Worm (Caenorhabditis elegans) whole organism, L4 larva: ENCODE data around the gene W06G6.20.
A peak's percentile ranks its signal among the peaks of the same experiment; 100 is the strongest.

Source experiments
- D1046.2 ChIP-seq: fragments of 200-800 bp; sonication (Bioruptor generic); IDR thresholded peaks from 2 replicates; pipeline ENCODE4 v1.3.6; 2022; ENCODE audit warnings: missing genetic modification characterization, missing compliant biosample characterization
- F37D6.2 ChIP-seq: sonication (generic microtip); optimal IDR thresholded peaks from 2 replicates; lab custom pipeline; 2016; ENCODE audit warnings: mild to moderate bottlenecking, missing genetic modification characterization, missing compliant biosample characterization
- F49E8.2 ChIP-seq: sonication (generic microtip); optimal IDR thresholded peaks from 2 replicates; lab custom pipeline; 2016; ENCODE audit warnings: missing compliant biosample characterization, mild to moderate bottlenecking, missing genetic modification characterization, borderline replicate concordance
- T26A8.4 ChIP-seq: fragments of 200-800 bp; sonication (Bioruptor generic); IDR thresholded peaks from 2 replicates; pipeline ENCODE4 v1.3.6; 2022; ENCODE audit warnings: missing genetic modification characterization, missing compliant biosample characterization
- Y105C5A.15 ChIP-seq: fragments of 200-800 bp; sonication (Bioruptor generic); IDR thresholded peaks from 2 replicates; pipeline ENCODE4 v1.3.6; 2022; ENCODE audit warnings: missing genetic modification characterization, missing compliant biosample characterization
- Y48G9A.11 ChIP-seq: fragments of 200-800 bp; sonication (Bioruptor generic); IDR thresholded peaks from 2 replicates; pipeline ENCODE4 v1.3.6; 2022; ENCODE audit warnings: missing genetic modification reagents, missing genetic modification characterization, missing compliant biosample characterization
- Y75B8A.6 ChIP-seq: fragments of 200-800 bp; sonication (Bioruptor generic); IDR thresholded peaks from 2 replicates; pipeline ENCODE4 v1.3.6; 2022; ENCODE audit warnings: missing genetic modification reagents, missing genetic modification characterization, missing compliant biosample characterization
- aha-1 ChIP-seq: fragments of 150-350 bp; peaks from one replicate; lab custom pipeline; 2014; ENCODE audit warnings: missing biosample characterization, missing genetic modification characterization
- ceh-20 ChIP-seq: fragments of 200-800 bp; sonication (Bioruptor generic); IDR thresholded peaks from 2 replicates; pipeline ENCODE4 v1.3.6; 2022; ENCODE audit warnings: missing genetic modification reagents, missing genetic modification characterization, missing compliant biosample characterization
- ceh-28 ChIP-seq: fragments of 150-350 bp; optimal IDR thresholded peaks from 2 replicates; lab custom pipeline; 2014; ENCODE audit warnings: missing biosample characterization, missing genetic modification reagents, missing genetic modification characterization
- ceh-82 ChIP-seq: sonication (generic microtip); optimal IDR thresholded peaks from 2 replicates; lab custom pipeline; 2017; ENCODE audit warnings: missing biosample characterization, missing genetic modification characterization
- ctbp-1 ChIP-seq: fragments of 200-800 bp; sonication (Bioruptor generic); IDR thresholded peaks from 2 replicates; pipeline ENCODE4 v1.3.6; 2022; ENCODE audit warnings: missing genetic modification reagents, missing genetic modification characterization, missing compliant biosample characterization
- daf-12 ChIP-seq: fragments of 150-350 bp; optimal IDR thresholded peaks from 2 replicates; lab custom pipeline; 2014; ENCODE audit warnings: missing biosample characterization, missing genetic modification reagents, missing genetic modification characterization
- daf-19 ChIP-seq: fragments of 200-800 bp; sonication (Bioruptor generic); conservative IDR thresholded peaks from 2 replicates; pipeline ENCODE4 v1.3.6; 2022; ENCODE audit warnings: missing genetic modification characterization, missing compliant biosample characterization
- daf-8 ChIP-seq: fragments of 200-800 bp; sonication (Bioruptor generic); IDR thresholded peaks from 2 replicates; pipeline ENCODE4 v1.3.6; 2022; ENCODE audit warnings: missing genetic modification characterization, missing compliant biosample characterization
- dmd-9 ChIP-seq: fragments of 200-800 bp; sonication (Bioruptor generic); IDR thresholded peaks from 2 replicates; pipeline ENCODE4 v1.3.6; 2022; ENCODE audit warnings: missing genetic modification reagents, missing genetic modification characterization, missing compliant biosample characterization
- egl-27 ChIP-seq: sonication (generic microtip); optimal IDR thresholded peaks from 3 replicates; lab custom pipeline; 2017; ENCODE audit warnings: missing biosample characterization, missing genetic modification reagents, missing genetic modification characterization
- fos-1 ChIP-seq: fragments of 150-350 bp; optimal IDR thresholded peaks from 2 replicates; lab custom pipeline; 2014; ENCODE audit warnings: missing biosample characterization, missing genetic modification characterization
- gei-8 ChIP-seq: fragments of 200-800 bp; sonication (Bioruptor generic); optimal IDR thresholded peaks from 2 replicates; lab custom pipeline; 2018; ENCODE audit warnings: mild to moderate bottlenecking, missing genetic modification characterization, missing compliant biosample characterization
- lin-13 ChIP-seq: fragments of 150-350 bp; optimal IDR thresholded peaks from 2 replicates; lab custom pipeline; 2014; ENCODE audit warnings: missing biosample characterization, missing genetic modification reagents, missing genetic modification characterization
- mdt-29 ChIP-seq: fragments of 200-800 bp; sonication (Bioruptor generic); IDR thresholded peaks from 2 replicates; pipeline ENCODE4 v1.3.6; 2022; ENCODE audit warnings: missing genetic modification reagents, missing genetic modification characterization, missing compliant biosample characterization
- mes-2 ChIP-seq: sonication (generic microtip); optimal IDR thresholded peaks from 2 replicates; lab custom pipeline; 2016; ENCODE audit warnings: missing genotype, mild to moderate bottlenecking, missing genetic modification characterization, missing compliant biosample characterization; ENCODE audit not compliant: poor library complexity, severe bottlenecking
- mxl-2 ChIP-seq: fragments of 200-800 bp; sonication (Bioruptor generic); conservative IDR thresholded peaks from 2 replicates; pipeline ENCODE4 v1.3.6; 2022; ENCODE audit warnings: missing genetic modification reagents, missing genetic modification characterization, missing compliant biosample characterization
- nhr-10 ChIP-seq: fragments of 150-350 bp; optimal IDR thresholded peaks from 2 replicates; lab custom pipeline; 2014; ENCODE audit warnings: missing biosample characterization, missing genetic modification characterization
- nhr-237 ChIP-seq: sonication (generic microtip); optimal IDR thresholded peaks from 2 replicates; lab custom pipeline; 2017; ENCODE audit warnings: missing biosample characterization, missing genetic modification characterization
- nhr-41 ChIP-seq: fragments of 200-800 bp; sonication (Bioruptor generic); IDR thresholded peaks from 2 replicates; pipeline ENCODE4 v1.3.6; 2022; ENCODE audit warnings: missing genetic modification reagents, missing genetic modification characterization, missing compliant biosample characterization
- nhr-42 ChIP-seq: fragments of 200-800 bp; sonication (Bioruptor generic); IDR thresholded peaks from 2 replicates; pipeline ENCODE4 v1.3.6; 2022; ENCODE audit warnings: missing genetic modification characterization, missing compliant biosample characterization
- nhr-6 ChIP-seq: fragments of 150-350 bp; optimal IDR thresholded peaks from 2 replicates; lab custom pipeline; 2014; ENCODE audit warnings: missing biosample characterization, missing genetic modification characterization
- pha-4 ChIP-seq, 2 experiments: fragments of 150-350 bp in 1 of 2; fragments of 200-800 bp in 1 of 2; sonication (Bioruptor generic) in 1 of 2; IDR thresholded peaks in 1 of 2; optimal IDR thresholded peaks in 1 of 2; 2 replicates each; pipeline versions ENCODE4 v1.3.6 to Lab custom; 2014 to 2022; ENCODE audit warnings: missing genetic modification characterization in 2 of 2, missing genetic modification reagents in 2 of 2, missing biosample characterization in 1 of 2, missing compliant biosample characterization in 1 of 2
- pqm-1 ChIP-seq: sonication (generic microtip); optimal IDR thresholded peaks from 2 replicates; lab custom pipeline; 2017; ENCODE audit warnings: missing biosample characterization, missing genetic modification characterization
- rbr-2 ChIP-seq: sonication (generic microtip); optimal IDR thresholded peaks from 2 replicates; lab custom pipeline; 2016; ENCODE audit warnings: missing genotype, missing genetic modification characterization, missing compliant biosample characterization
- sdz-12 ChIP-seq: fragments of 200-800 bp; sonication (Bioruptor generic); optimal IDR thresholded peaks from 2 replicates; lab custom pipeline; 2018; ENCODE audit warnings: mild to moderate bottlenecking, missing genetic modification characterization, missing compliant biosample characterization
- spr-3 ChIP-seq: fragments of 200-800 bp; sonication (Bioruptor generic); optimal IDR thresholded peaks from 2 replicates; lab custom pipeline; 2018; ENCODE audit warnings: mild to moderate bottlenecking, missing genetic modification characterization, missing compliant biosample characterization
- tag-97 ChIP-seq: fragments of 200-800 bp; sonication (Bioruptor generic); IDR thresholded peaks from 2 replicates; pipeline ENCODE4 v1.3.6; 2022; ENCODE audit warnings: missing genetic modification characterization, missing compliant biosample characterization
- unc-62 ChIP-seq, 3 experiments: fragments of 150-350 bp in 1 of 3; sonication (generic microtip); optimal IDR thresholded peaks in 2 of 3; peaks in 1 of 3; 1 replicate in 1 of 3; 2 replicates in 2 of 3; lab custom pipeline; 2014 to 2017; ENCODE audit warnings: missing biosample characterization in 3 of 3, missing genetic modification characterization in 3 of 3, missing genetic modification reagents in 3 of 3, missing genotype in 1 of 3
- vab-7 ChIP-seq: fragments of 200-800 bp; sonication (Bioruptor generic); IDR thresholded peaks from 2 replicates; pipeline ENCODE4 v1.3.6; 2022; ENCODE audit warnings: missing genetic modification reagents, missing genetic modification characterization, missing compliant biosample characterization
- zfp-2 ChIP-seq: sonication (generic microtip); optimal IDR thresholded peaks from 2 replicates; lab custom pipeline; 2016; ENCODE audit warnings: mild to moderate bottlenecking, missing genetic modification characterization, missing compliant biosample characterization
- zip-2 ChIP-seq: fragments of 150-350 bp; optimal IDR thresholded peaks from 2 replicates; lab custom pipeline; 2014; ENCODE audit warnings: missing biosample characterization, missing genetic modification characterization
- ztf-11 ChIP-seq: fragments of 150-350 bp; optimal IDR thresholded peaks from 2 replicates; lab custom pipeline; 2014; ENCODE audit warnings: missing biosample characterization, missing genetic modification characterization

Gene W06G6.20

ce11 chrV:16679237-16679636 is 31.1 kb upstream of the W06G6.20 start, which contains the start of gene srz-103:
TSS of gene srz-103 (minus strand) at chrV:16679337.
- no peak for TF ChIP-seq nhr-237 (tag; lab: Kevin White, UChicago)
- TF ChIP-seq daf-12 (tag; lab: Kevin White, UChicago), result no peak
- no peak for TF ChIP-seq pqm-1 (tag; lab: Kevin White, UChicago)
- no peak for TF ChIP-seq ctbp-1 (GFP tag; lab: Robert Waterston, UW)
- TF ChIP-seq Y105C5A.15 (GFP tag; lab: Robert Waterston, UW), result no peak
- no peak for TF ChIP-seq ceh-82 (tag; lab: Kevin White, UChicago)
- TF ChIP-seq ceh-28 (tag; lab: Kevin White, UChicago), result no peak
- no peak for TF ChIP-seq T26A8.4 (GFP tag; lab: Robert Waterston, UW)

- no peak for TF ChIP-seq ztf-11 (tag; lab: Kevin White, UChicago)
- TF ChIP-seq ceh-20, result no peak
- no peak for TF ChIP-seq daf-19
- no peak for TF ChIP-seq daf-8
- TF ChIP-seq nhr-42, result no peak
- TF ChIP-seq vab-7 (GFP tag; lab: Robert Waterston, UW), result no peak
- TF ChIP-seq zfp-2, result no peak
- no peak for TF ChIP-seq lin-13 (GFP tag; lab: Kevin White, UChicago)
- no peak for TF ChIP-seq F37D6.2 (tag; lab: Kevin White, UChicago)
- no peak for TF ChIP-seq nhr-237 (tag; lab: Kevin White, UChicago)
- TF ChIP-seq daf-12 (tag; lab: Kevin White, UChicago), result no peak
- TF ChIP-seq nhr-41 (GFP tag; lab: Robert Waterston, UW), result no peak
These were observed 27.4 kb upstream of the W06G6.20 start, which contains the start of gene srz-1 for ce11 chrV:16675553-16675952. TSS of gene srz-1 (plus strand) at chrV:16675853.

DNA sequence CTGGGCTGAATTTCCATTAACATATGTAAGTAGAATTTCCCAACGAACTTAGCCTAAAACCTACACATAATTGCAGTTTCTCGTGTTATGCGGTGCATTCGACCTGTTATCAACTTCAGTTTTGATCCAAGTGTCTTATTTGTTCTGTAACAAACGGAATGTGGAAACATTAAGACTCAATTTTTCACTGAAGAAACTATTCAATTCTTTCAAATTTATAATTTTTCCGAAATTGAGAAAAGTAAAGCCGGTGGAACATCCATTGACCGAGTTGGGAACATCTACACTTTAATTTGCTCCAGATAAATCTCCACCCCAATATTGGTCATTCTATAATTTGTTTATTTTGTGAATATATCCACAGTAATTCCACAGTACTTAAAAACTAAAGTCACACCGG is 26.2 kb upstream of the W06G6.20 start:
- TF ChIP-seq nhr-41 (GFP tag; lab: Robert Waterston, UW), result no peak
- peak; percentile 91 for TF ChIP-seq aha-1
- peak in 1 of 2 experiments; percentile 80 for TF ChIP-seq unc-62 (GFP tag; optimal IDR thresholded peaks at IDR 0.05 in 1 of 2; lab: Kevin White, UChicago)
- TF ChIP-seq unc-62 (tag; optimal IDR thresholded peaks at IDR 0.05; lab: Kevin White, UChicago), result no peak
- TF ChIP-seq, all 104 proteins: peak for 2

ce11 chrV:16672198-16672597 is 24.0 kb upstream of the W06G6.20 start, which contains the start of gene F14F8.8:
TSS of gene F14F8.8 (minus strand) at chrV:16672298.
- no peak for TF ChIP-seq mdt-29 (GFP tag; lab: Robert Waterston, UW)
- TF ChIP-seq fos-1 (tag; lab: Kevin White, UChicago), result no peak
- no peak for TF ChIP-seq egl-27 (tag; lab: Kevin White, UChicago)
- TF ChIP-seq, all 104 proteins: peak for 0

DNA sequence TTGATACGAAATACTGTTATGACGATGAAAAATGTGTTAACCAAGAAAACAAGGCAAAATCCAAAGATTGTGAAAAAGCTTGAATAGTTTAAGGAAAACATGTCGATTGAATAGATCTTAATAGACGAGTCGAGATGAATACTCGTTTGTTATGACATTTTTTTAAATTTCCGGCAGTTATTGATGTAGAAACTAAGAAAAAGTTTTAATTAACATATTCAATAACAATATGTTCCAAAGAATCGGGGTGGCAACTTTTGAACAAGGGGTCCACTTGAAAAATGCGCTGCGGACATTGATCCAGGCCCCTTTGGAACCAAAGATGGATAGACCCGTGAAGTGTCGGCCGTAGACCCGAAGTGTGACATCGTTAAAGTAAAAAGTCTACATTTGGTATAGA is 23.0 kb upstream of the W06G6.20 start, which contains the start of gene str-61:
Gene str-61 (minus strand): TSS at position 101 of the 400 bp plus-strand sequence.
- TF ChIP-seq aha-1 (peak; percentile 6), Y105C5A.15 (GFP tag; lab: Robert Waterston, UW) (no peak)

DNA sequence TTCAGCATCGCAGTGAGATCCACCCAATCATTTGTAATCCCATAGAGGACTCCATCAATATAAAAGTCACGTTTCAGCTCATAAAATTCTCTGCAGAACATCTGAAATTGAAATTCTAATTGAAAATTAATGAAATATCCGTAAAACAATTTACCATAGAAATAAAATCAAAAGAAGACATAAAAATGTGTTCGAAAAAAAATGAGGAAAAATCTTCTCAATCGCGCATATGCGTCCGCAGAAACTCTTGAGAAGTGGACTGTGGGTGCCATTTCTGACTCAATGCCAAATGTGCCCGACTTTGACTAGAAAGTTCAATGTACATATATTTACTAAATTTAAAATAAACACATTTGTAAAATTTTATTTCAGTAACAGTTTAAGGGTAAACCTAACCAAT is 20.3 kb upstream of the W06G6.20 start, which contains the start of gene F14F8.9:
Gene F14F8.9 (minus strand): TSS at position 101 of the 400 bp plus-strand sequence.
- TF ChIP-seq sdz-12 (GFP tag; lab: Kevin White, UChicago) (no peak), mxl-2 (GFP tag; lab: Robert Waterston, UW) (no peak), nhr-6 (tag; lab: Kevin White, UChicago) (no peak), lin-13 (GFP tag; lab: Kevin White, UChicago) (no peak), F49E8.2 (tag; lab: Kevin White, UChicago) (no peak), spr-3 (no peak), daf-12 (tag; lab: Kevin White, UChicago) (no peak)

DNA sequence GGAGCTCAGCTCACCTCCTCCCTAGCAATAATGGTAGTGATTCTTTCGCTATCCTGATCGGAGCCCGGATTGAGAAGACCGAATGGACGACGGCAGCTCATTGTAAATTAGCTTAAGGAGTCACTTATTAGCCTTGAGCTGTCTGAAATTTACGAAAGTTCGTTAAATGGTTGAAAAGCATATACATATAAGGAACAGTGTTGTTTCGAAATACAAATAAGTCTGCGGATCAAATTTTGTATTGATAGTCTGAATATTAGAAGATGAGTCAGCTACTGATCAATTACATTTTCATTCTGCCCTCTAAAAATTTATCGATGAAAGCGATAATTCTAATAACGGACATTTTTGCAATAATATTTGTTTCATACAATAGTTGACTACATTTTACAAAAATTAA is 18.5 kb upstream of the W06G6.20 start, which contains the start of gene F14F8.14:
Gene F14F8.14 (minus strand): TSS at position 101 of the 400 bp plus-strand sequence.
- TF ChIP-seq D1046.2 (GFP tag; lab: Robert Waterston, UW) (no peak), Y75B8A.6 (no peak), tag-97 (GFP tag; lab: Robert Waterston, UW) (no peak), Y48G9A.11 (GFP tag; lab: Robert Waterston, UW) (no peak), T26A8.4 (GFP tag; lab: Robert Waterston, UW) (no peak), mes-2 (tag; lab: Kevin White, UChicago) (no peak), pha-4 (GFP tag; IDR thresholded peaks at IDR 0.05; lab: Robert Waterston, UW) (no peak), pha-4 (tag; optimal IDR thresholded peaks at IDR 0.05; lab: Kevin White, UChicago) (no peak), gei-8 (GFP tag; lab: Kevin White, UChicago) (no peak), rbr-2 (tag; lab: Kevin White, UChicago) (no peak), zip-2 (no peak), ceh-28 (tag; lab: Kevin White, UChicago) (no peak), dmd-9 (no peak), nhr-10 (tag; lab: Kevin White, UChicago) (no peak)
